Worm (Caenorhabditis elegans) whole organism, midembryonic: ENCODE data around the gene ubc-8.

ENCODE experiments used
- cog-1 ChIP-seq: sonication (generic microtip); optimal IDR thresholded peaks from 2 replicates; lab custom pipeline; 2016; ENCODE audit warnings: missing genetic modification characterization, missing compliant biosample characterization
- flt-1 ChIP-seq: fragments of 200-800 bp; sonication (Bioruptor generic); IDR thresholded peaks from 2 replicates; pipeline ENCODE4 v1.3.6; 2022; ENCODE audit warnings: missing genetic modification characterization, missing compliant biosample characterization
- klf-2 ChIP-seq: fragments of 200-800 bp; sonication (Bioruptor generic); conservative IDR thresholded peaks from 2 replicates; pipeline ENCODE4 v1.3.6; 2022; ENCODE audit warnings: missing genetic modification reagents, missing genetic modification characterization, missing compliant biosample characterization
- med-1 ChIP-seq: sonication (generic microtip); optimal IDR thresholded peaks from 2 replicates; lab custom pipeline; 2017; ENCODE audit warnings: missing genetic modification characterization, mild to moderate bottlenecking, missing compliant biosample characterization, antibody characterized with exemption, missing genetic modification reagents; ENCODE audit not compliant: insufficient read depth
- ref-1 ChIP-seq: fragments of 200-800 bp; sonication (Bioruptor generic); conservative IDR thresholded peaks from 2 replicates; pipeline ENCODE4 v1.3.6; 2022; ENCODE audit warnings: missing genetic modification reagents, missing genetic modification characterization, missing compliant biosample characterization
- tab-1 ChIP-seq: fragments of 200-800 bp; sonication (Bioruptor generic); IDR thresholded peaks from 2 replicates; pipeline ENCODE4 v1.3.6; 2022; ENCODE audit warnings: missing genetic modification characterization, missing compliant biosample characterization

ce11 chrIV:2665388-2665978 lies 41.6 kb downstream of the ubc-8 start:
- TF ChIP-seq tab-1, result no peak
- no peak for TF ChIP-seq ref-1 (GFP tag; lab: Robert Waterston, UW)
- TF ChIP-seq med-1 (GFP tag; lab: Kevin White, UChicago), result no peak
- no peak for TF ChIP-seq flt-1 (GFP tag; lab: Robert Waterston, UW)
- TF ChIP-seq cog-1 (tag; lab: Kevin White, UChicago), result no peak
- no peak for TF ChIP-seq klf-2
